Worm (Caenorhabditis elegans) whole organism, L1 larva: ENCODE data around the gene glr-4.

Experiments used
- ces-1 ChIP-seq: fragments of 150-350 bp; optimal IDR thresholded peaks from 2 replicates; lab custom pipeline; 2014; ENCODE audit warnings: missing biosample characterization, missing genetic modification reagents, missing genetic modification characterization
- egl-13 ChIP-seq: sonication (generic microtip); optimal IDR thresholded peaks from 2 replicates; lab custom pipeline; 2016; ENCODE audit warnings: missing genotype, missing genetic modification reagents, missing genetic modification characterization, missing compliant biosample characterization
- elt-3 ChIP-seq, 6 experiments: fragments of 150-350 bp in 1 of 6; sonication (generic microtip); optimal IDR thresholded peaks; 2 replicates each; lab custom pipeline; 2017 to 2018; ENCODE audit warnings: missing biosample characterization in 6 of 6, missing genetic modification characterization in 6 of 6, inconsistent platforms in 1 of 6
- jun-1 ChIP-seq: fragments of 150-350 bp; optimal IDR thresholded peaks from 2 replicates; lab custom pipeline; 2014; ENCODE audit warnings: missing biosample characterization, missing genetic modification reagents, missing genetic modification characterization
- mdl-1 ChIP-seq, 2 experiments: fragments of 150-350 bp; optimal IDR thresholded peaks; 2 replicates each; lab custom pipeline; 2014 to 2017; ENCODE audit warnings: missing biosample characterization in 2 of 2, missing genetic modification characterization in 2 of 2, inconsistent platforms in 1 of 2
- nhr-76 ChIP-seq: sonication (generic microtip); optimal IDR thresholded peaks from 2 replicates; lab custom pipeline; 2017; ENCODE audit warnings: missing biosample characterization, missing genetic modification characterization
- pqm-1 ChIP-seq: sonication (generic microtip); optimal IDR thresholded peaks from 3 replicates; lab custom pipeline; 2017; ENCODE audit warnings: missing biosample characterization, missing genetic modification characterization

ce11 chrII:7822454-7822853 is 28.3 kb upstream of the glr-4 start, which contains the start of gene irld-47:
- no peak for TF ChIP-seq egl-13 (tag; lab: Kevin White, UChicago)
- no peak for TF ChIP-seq pqm-1 (tag; lab: Kevin White, UChicago)
- TF ChIP-seq mdl-1 (tag; optimal IDR thresholded peaks at IDR 0.05; lab: Kevin White, UChicago) = no peak
- TF ChIP-seq elt-3 (tag; optimal IDR thresholded peaks at IDR 0.05; lab: Kevin White, UChicago) = no peak
- no peak for TF ChIP-seq ces-1 (GFP tag; lab: Kevin White, UChicago)
- no peak for TF ChIP-seq jun-1 (tag; lab: Kevin White, UChicago)
- no peak for TF ChIP-seq nhr-76 (tag; lab: Kevin White, UChicago)
